Worm (Caenorhabditis elegans): ENCODE results near the gene C34E10.12.

The C34E10.12 gene

DNA sequence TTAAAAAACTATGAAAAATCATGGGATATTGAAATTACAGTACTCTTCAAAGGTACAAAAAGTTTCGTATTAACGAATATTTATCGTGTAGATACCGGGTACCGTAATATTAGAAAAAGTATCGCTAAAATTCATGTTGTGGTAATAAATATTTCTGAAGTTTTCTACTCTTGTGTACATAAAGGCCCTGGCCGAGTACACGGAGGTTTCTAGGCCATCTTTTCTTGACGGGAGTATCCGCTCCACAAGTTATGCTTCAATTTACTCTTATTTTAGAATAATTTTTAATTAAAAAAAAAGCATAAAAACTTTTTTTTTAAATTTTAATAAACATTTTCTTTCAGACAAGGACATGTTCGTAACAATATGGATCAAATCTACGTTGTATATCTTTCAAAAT lies 5.5 kb upstream of the C34E10.12 start:
- no peak for TF ChIP-seq lin-39 (tag; optimal IDR thresholded peaks at IDR 0.05)
- no peak for TF ChIP-seq R02D3.7 (tag; optimal IDR thresholded peaks at IDR 0.05)
- TF ChIP-seq unc-39 (tag; optimal IDR thresholded peaks at IDR 0.05), result no peak
- TF ChIP-seq dmd-4 (tag; optimal IDR thresholded peaks at IDR 0.05), result no peak
- TF ChIP-seq elt-3 (tag; optimal IDR thresholded peaks at IDR 0.05), result no peak
- TF ChIP-seq mab-5 (tag; optimal IDR thresholded peaks at IDR 0.05), result no peak
- TF ChIP-seq unc-55 (GFP tag; optimal IDR thresholded peaks at IDR 0.05), result no peak
- no peak for TF ChIP-seq nhr-25 (tag; optimal IDR thresholded peaks at IDR 0.05)
- no peak for TF ChIP-seq zag-1 (tag; optimal IDR thresholded peaks at IDR 0.05)
- no peak for TF ChIP-seq crh-2 (tag; optimal IDR thresholded peaks at IDR 0.05)
- no peak for TF ChIP-seq ztf-4 (tag; optimal IDR thresholded peaks at IDR 0.05)
- no peak for TF ChIP-seq lin-11 (tag; optimal IDR thresholded peaks at IDR 0.05)
- no peak for TF ChIP-seq nhr-129 (tag; optimal IDR thresholded peaks at IDR 0.05)
- TF ChIP-seq nhr-12 (tag; optimal IDR thresholded peaks at IDR 0.05), result no peak
- TF ChIP-seq C34F6.9 (tag; optimal IDR thresholded peaks at IDR 0.05), result no peak
- no peak for TF ChIP-seq mdl-1 (tag; optimal IDR thresholded peaks at IDR 0.05)
- TF ChIP-seq lin-13 (GFP tag; optimal IDR thresholded peaks at IDR 0.05), result no peak
- no peak for TF ChIP-seq nhr-77 (tag; optimal IDR thresholded peaks at IDR 0.05)
- TF ChIP-seq nhr-10 (tag; optimal IDR thresholded peaks at IDR 0.05), result no peak

DNA sequence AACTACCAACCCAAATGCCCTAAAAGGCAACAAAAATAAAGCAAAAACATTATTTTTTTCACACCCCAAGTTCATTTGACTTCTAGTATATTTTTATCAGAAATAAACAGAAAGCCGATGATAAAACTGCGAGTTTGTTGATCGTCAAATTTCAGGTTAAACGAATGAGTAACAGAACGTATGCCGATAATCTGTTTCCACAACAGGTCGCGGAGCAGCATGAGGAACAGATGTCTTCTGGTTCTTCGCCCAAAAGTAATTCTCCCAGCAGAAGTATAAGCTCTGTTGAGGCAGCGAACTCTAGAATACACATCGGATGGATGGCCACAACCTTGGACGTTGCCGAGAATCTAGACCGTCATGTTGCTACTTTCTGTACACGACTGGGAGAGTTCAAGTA lies 2.7 kb upstream of the C34E10.12 start, which contains the start of gene prmt-5:
prmt-5 (plus strand) TSS at position 141 of the 400 bp plus-strand sequence.
- TF ChIP-seq peb-1 (tag; optimal IDR thresholded peaks at IDR 0.05) (no peak), sma-3 (GFP tag; optimal IDR thresholded peaks at IDR 0.05) (peak; percentile 45), Y55F3AM.14 (GFP tag; optimal IDR thresholded peaks at IDR 0.05) (peak; percentile 24), ztf-4 (tag; optimal IDR thresholded peaks at IDR 0.05) (peak; percentile 53), nhr-129 (tag; optimal IDR thresholded peaks at IDR 0.05) (peak; percentile 41), lin-13 (GFP tag; optimal IDR thresholded peaks at IDR 0.05) (peak; percentile 34), nhr-21 (tag; optimal IDR thresholded peaks at IDR 0.05) (peak; percentile 46), ztf-11 (tag; optimal IDR thresholded peaks at IDR 0.05) (no peak), F13H6.1 (tag; optimal IDR thresholded peaks at IDR 0.05) (peak; percentile 8), lin-39 (tag; optimal IDR thresholded peaks at IDR 0.05) (no peak), lin-11 (tag; optimal IDR thresholded peaks at IDR 0.05) (no peak), R02D3.7 (tag; optimal IDR thresholded peaks at IDR 0.05) (no peak), ama-1 (optimal IDR thresholded peaks at IDR 0.05) (peak; percentile 65)

DNA sequence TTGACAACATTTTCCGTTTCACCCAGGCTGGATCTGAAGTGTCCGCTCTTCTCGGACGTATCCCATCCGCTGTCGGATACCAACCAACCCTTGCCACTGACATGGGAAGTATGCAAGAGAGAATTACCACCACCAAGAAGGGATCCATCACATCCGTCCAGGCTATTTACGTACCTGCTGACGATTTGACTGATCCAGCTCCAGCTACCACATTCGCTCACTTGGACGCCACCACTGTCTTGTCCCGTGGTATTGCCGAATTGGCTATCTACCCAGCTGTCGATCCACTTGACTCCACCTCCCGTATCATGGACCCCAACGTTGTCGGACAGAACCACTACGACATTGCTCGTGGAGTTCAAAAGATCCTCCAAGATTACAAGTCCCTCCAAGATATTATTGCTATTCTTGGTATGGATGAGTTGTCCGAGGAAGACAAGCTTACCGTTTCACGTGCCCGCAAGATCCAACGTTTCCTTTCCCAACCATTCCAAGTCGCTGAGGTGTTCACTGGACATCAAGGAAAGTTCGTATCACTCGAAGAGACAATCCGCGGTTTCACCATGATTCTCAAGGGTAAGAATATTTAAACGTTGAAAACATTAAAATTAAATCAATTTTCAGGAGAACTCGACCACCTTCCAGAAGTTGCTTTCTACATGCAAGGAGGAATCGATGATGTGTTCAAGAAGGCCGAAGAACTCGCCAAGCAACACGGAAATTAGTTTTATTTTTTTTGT lies 2.0 kb upstream of the C34E10.12 start:
- TF ChIP-seq nhr-23 (tag; optimal IDR thresholded peaks at IDR 0.05), result peak; percentile 35
- no peak for TF ChIP-seq elt-3 (tag; optimal IDR thresholded peaks at IDR 0.05)

DNA sequence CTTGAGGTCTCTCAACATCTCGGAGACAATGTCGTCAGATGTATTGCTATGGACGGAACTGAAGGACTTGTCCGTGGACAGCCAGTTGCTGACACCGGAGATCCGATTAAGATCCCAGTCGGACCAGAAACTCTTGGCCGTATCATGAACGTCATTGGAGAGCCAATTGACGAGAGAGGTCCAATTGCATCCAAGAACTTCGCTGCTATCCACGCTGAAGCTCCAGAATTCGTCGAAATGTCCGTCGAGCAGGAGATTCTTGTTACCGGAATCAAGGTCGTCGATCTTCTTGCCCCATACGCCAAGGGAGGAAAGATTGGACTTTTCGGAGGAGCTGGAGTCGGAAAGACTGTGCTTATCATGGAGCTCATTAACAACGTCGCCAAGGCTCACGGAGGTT lies 1.2 kb upstream of the C34E10.12 start:
- TF ChIP-seq sem-4 (tag; optimal IDR thresholded peaks at IDR 0.05) (no peak), nhr-77 (tag; optimal IDR thresholded peaks at IDR 0.05) (no peak)

DNA sequence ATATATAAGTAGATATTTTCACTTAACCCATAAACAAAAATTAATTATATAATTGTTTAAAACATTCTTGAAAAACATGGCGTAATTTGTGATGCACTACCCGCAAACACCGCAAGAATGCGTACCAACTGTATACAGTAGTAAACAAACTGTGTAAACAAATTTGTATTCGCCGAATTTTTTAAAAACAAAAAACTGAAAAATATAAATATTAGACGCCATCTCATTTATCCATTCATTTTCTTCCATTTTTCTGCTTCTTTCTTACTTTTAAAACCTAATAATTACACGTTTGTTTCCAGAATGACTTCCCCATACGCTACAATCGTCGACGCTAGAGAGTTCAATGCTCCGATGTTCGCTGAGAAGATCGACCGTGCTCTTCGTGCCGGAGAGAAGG lies 2.4 kb downstream of the C34E10.12 start, which contains the start of gene nex-1:
nex-1 (plus strand) TSS at position 301 of the 400 bp plus-strand sequence.
- TF ChIP-seq sem-4 (tag; optimal IDR thresholded peaks at IDR 0.05) (no peak), nhr-11 (tag; optimal IDR thresholded peaks at IDR 0.05) (no peak), sma-3 (GFP tag; optimal IDR thresholded peaks at IDR 0.05) (no peak), nhr-237 (tag; optimal IDR thresholded peaks at IDR 0.05) (no peak), lin-13 (GFP tag; optimal IDR thresholded peaks at IDR 0.05) (no peak), blmp-1 (tag; optimal IDR thresholded peaks at IDR 0.05; ENCODE audit: insufficient read depth) (no peak), ZK546.5 (tag; optimal IDR thresholded peaks at IDR 0.05) (no peak)

DNA sequence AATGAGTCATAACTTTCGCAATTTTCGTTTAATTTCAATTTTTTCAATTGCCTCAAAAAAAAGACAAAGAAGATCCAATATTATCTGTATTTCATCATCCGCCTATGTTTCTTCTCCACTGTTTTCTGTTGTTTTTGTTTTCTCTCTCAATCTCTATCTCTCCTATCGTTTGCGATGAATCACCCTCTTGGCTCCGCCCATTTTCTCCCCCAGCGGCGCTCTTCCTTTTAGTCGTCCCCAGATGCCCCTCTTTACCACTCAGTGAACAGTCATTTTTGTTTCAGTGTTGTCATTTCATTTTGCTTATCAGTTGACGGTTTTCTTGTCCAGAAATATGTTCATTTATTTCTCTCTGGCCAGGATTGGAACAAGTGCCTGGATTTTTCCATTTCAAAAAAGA lies 2.8 kb downstream of the C34E10.12 start:
- TF ChIP-seq nhr-237 (tag; optimal IDR thresholded peaks at IDR 0.05), result no peak
- TF ChIP-seq mdl-1 (tag; optimal IDR thresholded peaks at IDR 0.05), result no peak
- no peak for TF ChIP-seq snpc-4 (tag; optimal IDR thresholded peaks at IDR 0.05)
- TF ChIP-seq C34F6.9 (tag; optimal IDR thresholded peaks at IDR 0.05), result peak; percentile 51
- peak; percentile 61 for TF ChIP-seq nhr-129 (tag; optimal IDR thresholded peaks at IDR 0.05)
- TF ChIP-seq nhr-12 (tag; optimal IDR thresholded peaks at IDR 0.05), result no peak
- TF ChIP-seq unc-55 (GFP tag; optimal IDR thresholded peaks at IDR 0.05), result peak; percentile 63
- no peak for TF ChIP-seq unc-39 (tag; optimal IDR thresholded peaks at IDR 0.05)
- peak; percentile 47 for TF ChIP-seq sma-3 (GFP tag; optimal IDR thresholded peaks at IDR 0.05)
- no peak for TF ChIP-seq dmd-4 (tag; optimal IDR thresholded peaks at IDR 0.05)
- TF ChIP-seq fos-1 (tag; optimal IDR thresholded peaks at IDR 0.05), result peak; percentile 94
- no peak for TF ChIP-seq unc-62 (GFP tag; optimal IDR thresholded peaks at IDR 0.05)
